Fruit fly (Drosophila melanogaster): Measurements from ENCODE around the gene CG31323.

The CG31323 gene

DNA sequence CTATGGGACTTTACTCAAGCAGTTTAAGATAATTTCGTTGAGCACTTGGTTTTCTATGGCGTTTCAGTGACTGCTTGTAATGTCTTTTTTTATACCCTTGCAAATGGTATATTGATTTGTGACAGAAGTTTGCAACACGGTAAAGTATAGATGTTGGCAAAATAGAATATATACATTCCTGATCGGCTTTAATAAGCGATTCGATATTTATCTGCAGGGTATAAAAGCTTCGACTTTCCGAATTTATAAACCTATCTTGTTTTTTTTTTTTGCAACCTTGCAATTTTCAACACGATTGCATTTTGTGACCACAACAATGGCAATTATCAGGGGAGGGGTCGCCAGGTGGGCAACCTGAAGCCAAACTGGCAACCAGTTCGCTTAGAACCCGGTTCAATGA is 43.7 kb downstream of the CG31323 start:
- TF ChIP-seq CG7045 (GFP tag; optimal IDR thresholded peaks at IDR 0.05) (no peak), CG33017 (tag; optimal IDR thresholded peaks at IDR 0.05) (no peak), cnc (optimal IDR thresholded peaks at IDR 0.05) (no peak), toe (GFP tag; optimal IDR thresholded peaks at IDR 0.05) (no peak), CG1620 (GFP tag; optimal IDR thresholded peaks at IDR 0.05) (no peak), cic (GFP tag; optimal IDR thresholded peaks at IDR 0.05) (no peak), bab1 (GFP tag; optimal IDR thresholded peaks at IDR 0.05) (no peak), CG11617 (GFP tag; optimal IDR thresholded peaks at IDR 0.05) (no peak), CG14711 (tag; optimal IDR thresholded peaks at IDR 0.05) (peak; percentile 12), pad (GFP tag; optimal IDR thresholded peaks at IDR 0.05) (no peak), ovo (GFP tag; optimal IDR thresholded peaks at IDR 0.05) (no peak), Crg-1 (GFP tag; optimal IDR thresholded peaks at IDR 0.05) (no peak), CG7101 (tag; optimal IDR thresholded peaks at IDR 0.05) (peak; percentile 7), kay (GFP tag; ENCODE audit: borderline replicate concordance) (peak; percentile 14), tj (GFP tag; optimal IDR thresholded peaks at IDR 0.05) (peak; percentile 78), Hr96 (GFP tag; optimal IDR thresholded peaks at IDR 0.05) (peak; percentile 11), Clk (GFP tag; optimal IDR thresholded peaks at IDR 0.05) (no peak), Mnt (GFP tag; optimal IDR thresholded peaks at IDR 0.05) (no peak), CG12768 (GFP tag; optimal IDR thresholded peaks at IDR 0.05) (no peak), CG5204 (GFP tag; optimal IDR thresholded peaks at IDR 0.05) (no peak)

DNA sequence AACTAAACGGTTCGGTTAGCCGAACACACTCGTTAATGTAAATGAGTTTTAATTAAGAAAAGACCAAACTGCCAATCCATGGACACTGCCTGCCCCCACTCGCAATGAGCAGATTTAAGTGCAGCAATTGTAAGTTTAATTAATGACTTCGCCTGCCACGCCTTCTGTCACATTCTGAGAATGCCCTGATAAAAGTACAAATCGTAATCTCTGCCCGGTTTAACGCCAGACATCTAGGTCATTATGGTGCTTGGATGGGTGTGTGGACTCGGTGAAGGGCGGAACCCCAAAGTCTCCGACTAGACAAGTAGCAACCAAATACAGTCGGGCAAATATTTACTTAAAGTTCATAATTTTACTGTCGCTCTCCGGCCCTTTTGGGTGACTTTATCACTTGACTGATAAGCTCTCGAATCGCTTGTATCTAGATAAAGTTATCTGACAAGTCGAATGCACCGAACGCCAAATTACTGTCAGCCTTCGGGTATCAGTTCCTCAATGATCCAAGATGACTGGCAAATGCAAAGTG is 51.5 kb downstream of the CG31323 start:
- TF ChIP-seq CG11617 (GFP tag; optimal IDR thresholded peaks at IDR 0.05) (no peak), kay (GFP tag; ENCODE audit: borderline replicate concordance) (no peak), toe (GFP tag; optimal IDR thresholded peaks at IDR 0.05) (no peak), CG5204 (GFP tag; optimal IDR thresholded peaks at IDR 0.05) (no peak), ovo (GFP tag; optimal IDR thresholded peaks at IDR 0.05) (no peak), CG12768 (GFP tag; optimal IDR thresholded peaks at IDR 0.05) (no peak), CG14711 (tag; optimal IDR thresholded peaks at IDR 0.05) (no peak), Clk (GFP tag; optimal IDR thresholded peaks at IDR 0.05) (no peak), CG1620 (GFP tag; optimal IDR thresholded peaks at IDR 0.05) (no peak), Hr96 (GFP tag; optimal IDR thresholded peaks at IDR 0.05) (no peak), cnc (optimal IDR thresholded peaks at IDR 0.05) (peak in 1 of 2 experiments; percentile 13), Crg-1 (GFP tag; optimal IDR thresholded peaks at IDR 0.05) (no peak), CG7101 (tag; optimal IDR thresholded peaks at IDR 0.05) (no peak), pad (GFP tag; optimal IDR thresholded peaks at IDR 0.05) (no peak), cic (GFP tag; optimal IDR thresholded peaks at IDR 0.05) (peak; percentile 32)

DNA sequence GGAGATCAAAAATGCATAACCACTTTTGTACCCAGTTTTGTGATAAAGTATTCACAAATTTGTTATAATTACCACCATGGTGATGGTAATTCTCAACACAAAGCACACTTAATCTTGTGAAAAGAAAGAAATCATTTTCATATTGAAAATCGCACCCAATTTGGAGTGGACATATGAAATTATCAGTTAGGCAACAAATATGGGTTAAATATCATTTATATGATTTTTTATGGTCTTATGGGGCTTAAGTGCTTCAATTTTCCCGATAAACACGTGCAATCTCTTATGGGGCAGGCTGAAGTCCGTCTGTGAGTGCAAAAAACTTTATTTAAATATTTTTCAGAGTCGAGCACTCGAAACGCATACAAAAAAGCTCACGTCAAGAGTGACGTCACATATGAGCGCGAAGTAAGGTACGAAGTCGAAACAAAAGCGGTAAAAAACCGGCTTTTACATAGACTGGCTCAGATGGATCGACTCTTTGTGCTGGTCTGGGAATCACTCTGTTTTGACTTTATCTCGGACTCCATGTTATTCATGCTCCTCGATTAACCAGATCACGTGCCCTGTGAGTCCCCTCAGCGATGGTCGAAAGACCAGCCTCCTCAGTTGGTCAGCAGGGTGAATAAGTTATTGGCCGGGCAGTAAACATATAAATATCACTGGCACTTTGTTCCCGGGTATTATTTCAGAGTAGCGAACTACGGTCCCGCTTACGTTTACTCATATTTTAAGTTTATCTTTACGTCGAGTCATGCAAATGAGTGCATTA is 56.0 kb downstream of the CG31323 start:
- no peak for TF ChIP-seq CG14711 (tag; optimal IDR thresholded peaks at IDR 0.05)
- TF ChIP-seq tj (GFP tag; optimal IDR thresholded peaks at IDR 0.05) = peak; percentile 19

DNA sequence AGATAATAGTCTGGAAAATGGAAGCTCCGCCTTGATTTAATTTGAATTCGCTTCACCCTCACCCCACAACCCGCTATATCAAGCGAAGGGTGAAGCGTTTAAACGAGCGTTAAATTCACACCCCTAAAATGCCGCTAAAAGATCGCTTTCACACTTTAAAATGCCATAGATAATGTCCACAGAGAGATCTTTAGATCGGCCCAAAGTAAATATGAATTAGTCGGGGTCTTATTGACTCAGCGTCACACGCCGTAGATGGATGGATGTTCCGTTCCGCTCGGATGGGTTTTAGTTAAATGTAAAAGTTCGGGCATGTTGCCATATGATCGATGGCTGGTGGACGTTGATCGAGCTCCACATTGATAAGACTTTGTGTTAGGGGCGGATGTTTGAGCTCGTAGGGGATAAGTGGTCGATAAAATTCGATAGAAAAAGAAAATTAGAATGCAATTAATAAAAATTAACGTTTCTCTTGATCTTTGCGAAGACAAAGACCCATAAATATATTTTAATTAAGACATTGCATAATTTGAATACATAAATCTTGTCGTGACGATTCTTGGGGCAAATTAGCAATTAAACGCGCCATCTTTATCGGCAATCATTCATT is 57.5 kb downstream of the CG31323 start:
- TF ChIP-seq CG7101 (tag; optimal IDR thresholded peaks at IDR 0.05) (peak; percentile 78), tj (GFP tag; optimal IDR thresholded peaks at IDR 0.05) (no peak), Clk (GFP tag; optimal IDR thresholded peaks at IDR 0.05) (peak; percentile 53), CG7045 (GFP tag; optimal IDR thresholded peaks at IDR 0.05) (peak; percentile 81), bab1 (GFP tag; optimal IDR thresholded peaks at IDR 0.05) (no peak), Crg-1 (GFP tag; optimal IDR thresholded peaks at IDR 0.05) (peak; percentile 93), CG11617 (GFP tag; optimal IDR thresholded peaks at IDR 0.05) (peak; percentile 41), CG14711 (tag; optimal IDR thresholded peaks at IDR 0.05) (peak; percentile 47), cic (GFP tag; optimal IDR thresholded peaks at IDR 0.05) (peak; percentile 66), CG33017 (tag; optimal IDR thresholded peaks at IDR 0.05) (peak; percentile 49), kay (GFP tag; ENCODE audit: borderline replicate concordance) (no peak), CG12768 (GFP tag; optimal IDR thresholded peaks at IDR 0.05) (peak; percentile 71), Mnt (GFP tag; optimal IDR thresholded peaks at IDR 0.05) (peak; percentile 53), CG1620 (GFP tag; optimal IDR thresholded peaks at IDR 0.05) (peak; percentile 86), Hr96 (GFP tag; optimal IDR thresholded peaks at IDR 0.05) (peak; percentile 38), pad (GFP tag; optimal IDR thresholded peaks at IDR 0.05) (peak; percentile 41), toe (GFP tag; optimal IDR thresholded peaks at IDR 0.05) (peak; percentile 57), CG5204 (GFP tag; optimal IDR thresholded peaks at IDR 0.05) (no peak), cnc (optimal IDR thresholded peaks at IDR 0.05) (no peak), ovo (GFP tag; optimal IDR thresholded peaks at IDR 0.05) (peak; percentile 85)

DNA sequence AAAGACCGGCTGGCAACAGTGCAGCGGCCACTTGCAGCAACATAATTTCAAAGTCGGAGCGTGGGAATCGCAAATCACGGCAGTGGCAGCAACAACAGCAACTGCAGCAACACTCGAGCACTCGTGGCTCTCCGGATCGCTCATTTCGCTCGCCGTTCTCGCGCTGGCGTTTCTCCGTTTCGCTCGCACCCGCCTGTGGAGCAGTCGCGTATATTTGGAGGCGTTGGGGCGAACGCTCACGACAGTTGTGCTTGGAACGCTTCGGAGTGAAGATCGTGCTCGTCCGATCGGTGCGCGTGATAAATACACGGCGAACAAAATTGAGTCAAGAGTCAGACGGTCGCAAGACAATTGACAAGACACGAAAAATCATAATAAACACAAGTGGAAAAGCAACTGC is 59.4 kb downstream of the CG31323 start, which contains the start of gene CG12290:
CG12290 (plus strand) TSS at position 233 of the 400 bp plus-strand sequence.
- TF ChIP-seq toe (GFP tag; optimal IDR thresholded peaks at IDR 0.05) (no peak), kay (GFP tag; ENCODE audit: borderline replicate concordance) (no peak), tj (GFP tag; optimal IDR thresholded peaks at IDR 0.05) (peak; percentile 13), CG14711 (tag; optimal IDR thresholded peaks at IDR 0.05) (peak; percentile 34), cnc (optimal IDR thresholded peaks at IDR 0.05) (no peak), CG7101 (tag; optimal IDR thresholded peaks at IDR 0.05) (peak; percentile 16), CG33017 (tag; optimal IDR thresholded peaks at IDR 0.05) (peak; percentile 13), Clk (GFP tag; optimal IDR thresholded peaks at IDR 0.05) (peak; percentile 46), cic (GFP tag; optimal IDR thresholded peaks at IDR 0.05) (peak; percentile 27), CG5204 (GFP tag; optimal IDR thresholded peaks at IDR 0.05) (no peak), bab1 (GFP tag; optimal IDR thresholded peaks at IDR 0.05) (peak; percentile 43), CG7045 (GFP tag; optimal IDR thresholded peaks at IDR 0.05) (peak; percentile 20), Mnt (GFP tag; optimal IDR thresholded peaks at IDR 0.05) (peak; percentile 59), Crg-1 (GFP tag; optimal IDR thresholded peaks at IDR 0.05) (peak; percentile 29), CG1620 (GFP tag; optimal IDR thresholded peaks at IDR 0.05) (peak; percentile 17), ovo (GFP tag; optimal IDR thresholded peaks at IDR 0.05) (no peak), CG12768 (GFP tag; optimal IDR thresholded peaks at IDR 0.05) (peak; percentile 8), pad (GFP tag; optimal IDR thresholded peaks at IDR 0.05) (no peak), CG11617 (GFP tag; optimal IDR thresholded peaks at IDR 0.05) (peak; percentile 15), Hr96 (GFP tag; optimal IDR thresholded peaks at IDR 0.05) (no peak)

All from whole organism, adult.